Worm (Caenorhabditis elegans): Measurements from ENCODE around the gene T10F2.2.
A peak's percentile ranks its signal among the peaks of the same experiment; 100 is the strongest.

The T10F2.2 gene

ce11 chrIII:5200349-5200748, 35.2 kb upstream of the T10F2.2 start:
- TF ChIP-seq nfya-1 (tag; optimal IDR thresholded peaks at IDR 0.05; ENCODE audit: insufficient read depth) (no peak), pqm-1 (tag; optimal IDR thresholded peaks at IDR 0.05) (peak; percentile 52), elt-2 (tag; optimal IDR thresholded peaks at IDR 0.05) (peak; percentile 49), lin-39 (tag; optimal IDR thresholded peaks at IDR 0.05) (no peak), jun-1 (tag; optimal IDR thresholded peaks at IDR 0.05) (peak; percentile 38), pha-4 (tag; optimal IDR thresholded peaks at IDR 0.05) (peak; percentile 68)

ce11 chrIII:5199577-5199976, 34.5 kb upstream of the T10F2.2 start, which contains the start of gene emb-8:
Gene emb-8, minus strand, starts transcription at chrIII:5199677.
- TF ChIP-seq tbx-2 (tag; optimal IDR thresholded peaks at IDR 0.05) (no peak), pqm-1 (tag; optimal IDR thresholded peaks at IDR 0.05) (no peak), ztf-4 (tag; optimal IDR thresholded peaks at IDR 0.05) (no peak), ceh-82 (tag; optimal IDR thresholded peaks at IDR 0.05) (no peak), zag-1 (tag; optimal IDR thresholded peaks at IDR 0.05) (no peak), mml-1 (tag; optimal IDR thresholded peaks at IDR 0.05) (no peak), nhr-11 (tag; optimal IDR thresholded peaks at IDR 0.05) (no peak), lsy-12 (tag; optimal IDR thresholded peaks at IDR 0.05) (no peak), egl-5 (tag; optimal IDR thresholded peaks at IDR 0.05) (no peak), nhr-67 (tag; optimal IDR thresholded peaks at IDR 0.05) (no peak), hmg-11 (tag; optimal IDR thresholded peaks at IDR 0.05) (no peak)

- no peak for TF ChIP-seq sea-2 (GFP tag; optimal IDR thresholded peaks at IDR 0.05)
- TF ChIP-seq R02D3.7 (tag; optimal IDR thresholded peaks at IDR 0.05): no peak
- TF ChIP-seq ceh-82 (tag; optimal IDR thresholded peaks at IDR 0.05): no peak
- TF ChIP-seq elt-3 (tag; optimal IDR thresholded peaks at IDR 0.05): peak in 1 of 3 experiments; percentile 71
- TF ChIP-seq elt-2 (tag; optimal IDR thresholded peaks at IDR 0.05): peak; percentile 52
- TF ChIP-seq jun-1 (tag; optimal IDR thresholded peaks at IDR 0.05): no peak
- TF ChIP-seq fos-1 (tag; optimal IDR thresholded peaks at IDR 0.05): no peak
- TF ChIP-seq lsy-12 (tag; optimal IDR thresholded peaks at IDR 0.05): no peak
- TF ChIP-seq nhr-25 (tag; optimal IDR thresholded peaks at IDR 0.05): peak; percentile 31
- no peak for TF ChIP-seq nhr-23 (tag; optimal IDR thresholded peaks at IDR 0.05)
- TF ChIP-seq lin-39 (tag; optimal IDR thresholded peaks at IDR 0.05): no peak
- TF ChIP-seq nhr-43 (tag; optimal IDR thresholded peaks at IDR 0.05; ENCODE audit: poor library complexity, severe bottlenecking): peak; percentile 19
- TF ChIP-seq ama-1 (optimal IDR thresholded peaks at IDR 0.05): peak; percentile 69
Observed at ce11 chrIII:5196298-5197045, 31.4 kb upstream of the T10F2.2 start.

ce11 chrIII:5195690-5196089, 30.6 kb upstream of the T10F2.2 start, which contains the start of gene moc-6:
Gene moc-6, plus strand, starts transcription at chrIII:5195990.
- TF ChIP-seq egl-27 (tag; optimal IDR thresholded peaks at IDR 0.05): no peak
- TF ChIP-seq ceh-28 (tag; optimal IDR thresholded peaks at IDR 0.05): peak; percentile 12

ce11 chrIII:5193266-5193665, 28.2 kb upstream of the T10F2.2 start:
- peak; percentile 3 for TF ChIP-seq pha-4 (tag; optimal IDR thresholded peaks at IDR 0.05)
- TF ChIP-seq elt-1 (tag; optimal IDR thresholded peaks at IDR 0.05): no peak

ce11 chrIII:5190671-5191174, 25.6 kb upstream of the T10F2.2 start, which contains the start of gene hira-1:
Gene hira-1, plus strand, starts transcription at chrIII:5191124.
- TF ChIP-seq nhr-23 (tag; optimal IDR thresholded peaks at IDR 0.05) (peak; percentile 52), hmg-11 (tag; optimal IDR thresholded peaks at IDR 0.05) (peak; percentile 3), pha-4 (tag; optimal IDR thresholded peaks at IDR 0.05) (peak; percentile 66), egl-5 (tag; optimal IDR thresholded peaks at IDR 0.05) (no peak), snpc-4 (tag; optimal IDR thresholded peaks at IDR 0.05) (peak; percentile 31), nfya-1 (tag; optimal IDR thresholded peaks at IDR 0.05; ENCODE audit: insufficient read depth) (peak; percentile 0), tbx-2 (tag; optimal IDR thresholded peaks at IDR 0.05) (no peak), lin-15B (tag; optimal IDR thresholded peaks at IDR 0.05) (peak; percentile 83), elt-2 (tag; optimal IDR thresholded peaks at IDR 0.05) (peak; percentile 9)

Data from whole organism, L3 larva.